Fruit fly (Drosophila melanogaster): ENCODE results near the gene Nplp4.

Gene Nplp4

DNA sequence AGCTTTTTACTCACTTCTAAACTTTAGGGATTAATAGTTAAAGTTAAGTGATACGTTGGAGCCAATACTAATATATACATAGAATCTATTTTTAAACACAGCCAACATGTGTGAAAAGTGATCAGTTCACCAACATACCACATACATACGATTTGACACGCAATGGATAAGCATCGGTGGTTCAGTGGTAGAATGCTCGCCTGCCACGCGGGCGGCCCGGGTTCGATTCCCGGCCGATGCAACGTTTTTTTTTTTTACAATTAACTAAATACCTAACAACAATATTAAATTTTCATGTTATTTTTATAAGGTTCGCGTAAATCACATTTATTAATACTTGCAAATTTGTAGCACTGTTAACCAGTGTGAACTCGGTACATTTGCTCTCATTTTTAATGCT, 23.3 kb downstream of the Nplp4 start (continued):
- TF ChIP-seq CG34224 (GFP tag; IDR thresholded peaks at IDR 0.05; ENCODE audit: partially characterized antibody) = peak; percentile 39; the same call in 2 of the 3 replicates
- peak; percentile 79 for TF ChIP-seq nerfin-2 (GFP tag; IDR thresholded peaks at IDR 0.05; ENCODE audit: partially characterized antibody)
- TF ChIP-seq CG5180 (GFP tag; optimal IDR thresholded peaks at IDR 0.05) = peak; percentile 13
- no peak for TF ChIP-seq CG12299 (tag; optimal IDR thresholded peaks at IDR 0.05)
- peak; percentile 64; the same call in 2 of the 3 replicates for TF ChIP-seq CG7963 (GFP tag; IDR thresholded peaks at IDR 0.05; ENCODE audit: partially characterized antibody)
- TF ChIP-seq ato (GFP tag; IDR thresholded peaks at IDR 0.05; ENCODE audit: partially characterized antibody) = peak; percentile 77
- TF ChIP-seq NK7.1 (GFP tag; optimal IDR thresholded peaks at IDR 0.05) = no peak
- peak; percentile 57 for TF ChIP-seq Scr (GFP tag; IDR thresholded peaks at IDR 0.05; ENCODE audit: partially characterized antibody)
- no peak for TF ChIP-seq CG17829 (tag; optimal IDR thresholded peaks at IDR 0.05)
- TF ChIP-seq HLH4C (GFP tag; IDR thresholded peaks at IDR 0.05; ENCODE audit: partially characterized antibody) = peak; percentile 42; the same call in 1 of the 3 replicates
- TF ChIP-seq vnd (GFP tag; IDR thresholded peaks at IDR 0.05; ENCODE audit: partially characterized antibody) = peak; percentile 49; the same call in 2 of the 3 replicates
- peak; percentile 64 for TF ChIP-seq tna (GFP tag; IDR thresholded peaks at IDR 0.05; ENCODE audit: partially characterized antibody)
- TF ChIP-seq CG6791 (GFP tag; IDR thresholded peaks at IDR 0.05; ENCODE audit: partially characterized antibody) = peak; percentile 86
- TF ChIP-seq sna (GFP tag; IDR thresholded peaks at IDR 0.05; ENCODE audit: partially characterized antibody) = peak; percentile 54; the same call in 1 of the 2 replicates
- peak; percentile 71; the same call in 1 of the 2 replicates for TF ChIP-seq CG42726 (GFP tag; IDR thresholded peaks at IDR 0.05; ENCODE audit: partially characterized antibody)
- TF ChIP-seq Med (GFP tag) = peak; percentile 33
- TF ChIP-seq YL-1 (GFP tag; optimal IDR thresholded peaks at IDR 0.05) = no peak
- TF ChIP-seq Bdp1 (GFP tag; optimal IDR thresholded peaks at IDR 0.05) = peak; percentile 97
- peak; percentile 54; the same call in 1 of the 3 replicates for TF ChIP-seq knrl (GFP tag; IDR thresholded peaks at IDR 0.05; ENCODE audit: partially characterized antibody)
- TF ChIP-seq CG7786 (GFP tag; optimal IDR thresholded peaks at IDR 0.05) = no peak
- no peak for TF ChIP-seq Jarid2 (GFP tag; optimal IDR thresholded peaks at IDR 0.05)
- TF ChIP-seq ac (GFP tag; optimal IDR thresholded peaks at IDR 0.05) = no peak
- 0 out of 3 replicates have a peak, but pooled peaks have one; percentile 27 for TF ChIP-seq zen2 (GFP tag; IDR thresholded peaks at IDR 0.05; ENCODE audit: partially characterized antibody)
- peak; percentile 71; the same call in 1 of the 2 replicates for TF ChIP-seq amos (GFP tag; IDR thresholded peaks at IDR 0.05; ENCODE audit: partially characterized antibody)

- TF ChIP-seq Elba2 (GFP tag; optimal IDR thresholded peaks at IDR 0.05) = no peak
- no peak for TF ChIP-seq CG18764 (GFP tag; optimal IDR thresholded peaks at IDR 0.05)
- TF ChIP-seq CG18619 (GFP tag; optimal IDR thresholded peaks at IDR 0.05) = no peak
- TF ChIP-seq oc (tag; optimal IDR thresholded peaks at IDR 0.05) = no peak
- TF ChIP-seq sima (GFP tag; optimal IDR thresholded peaks at IDR 0.05) = no peak
- TF ChIP-seq TFAM (GFP tag; optimal IDR thresholded peaks at IDR 0.05) = no peak
- TF ChIP-seq CG6791 (GFP tag; IDR thresholded peaks at IDR 0.05; ENCODE audit: partially characterized antibody) = no peak
- TF ChIP-seq CG10565 (GFP tag; optimal IDR thresholded peaks at IDR 0.05) = no peak
- TF ChIP-seq peb (GFP tag; IDR thresholded peaks at IDR 0.05) = no peak
- peak; percentile 58 for TF ChIP-seq CG18262 (tag; optimal IDR thresholded peaks at IDR 0.05)
- TF ChIP-seq phol (tag; optimal IDR thresholded peaks at IDR 0.05) = peak; percentile 50
- no peak for TF ChIP-seq Tbp (GFP tag; optimal IDR thresholded peaks at IDR 0.05)
- TF ChIP-seq Gug (GFP tag; IDR thresholded peaks at IDR 0.05) = peak; percentile 28; the same call in 1 of the 4 replicates
- no peak for TF ChIP-seq Myb (GFP tag; optimal IDR thresholded peaks at IDR 0.05)
- no peak for TF ChIP-seq danr (GFP tag; IDR thresholded peaks at IDR 0.05)
- TF ChIP-seq Hr78 (GFP tag; optimal IDR thresholded peaks at IDR 0.05) = peak in 1 of 2 experiments; percentile 16
- TF ChIP-seq Rfx (GFP tag; IDR thresholded peaks at IDR 0.05) = peak; percentile 46; the same call in 1 of the 2 replicates
- no peak for TF ChIP-seq cato (GFP tag; optimal IDR thresholded peaks at IDR 0.05; ENCODE audit: borderline replicate concordance)
- TF ChIP-seq fd96Cb (tag; optimal IDR thresholded peaks at IDR 0.05) = peak; percentile 43
- no peak for TF ChIP-seq CG7786 (GFP tag; optimal IDR thresholded peaks at IDR 0.05)
- peak; percentile 65 for TF ChIP-seq sens (GFP tag)
- TF ChIP-seq ato (GFP tag; IDR thresholded peaks at IDR 0.05; ENCODE audit: partially characterized antibody) = no peak
- no peak for TF ChIP-seq pzg (GFP tag; optimal IDR thresholded peaks at IDR 0.05)
- TF ChIP-seq ash1 (GFP tag; optimal IDR thresholded peaks at IDR 0.05) = no peak
- TF ChIP-seq Abd-B (GFP tag; optimal IDR thresholded peaks at IDR 0.05) = peak; percentile 19
- no peak for TF ChIP-seq CG17802 (tag; optimal IDR thresholded peaks at IDR 0.05)
- TF ChIP-seq CG14441 (GFP tag; IDR thresholded peaks at IDR 0.05) = no peak
These were observed 23.9 kb downstream of the Nplp4 start for dm6 chr2L:2032076-2032475.

Measured in whole organism, embryonic.